Worm (Caenorhabditis elegans) whole organism, early embryonic: ENCODE measurements around the gene F15B9.6.

Experiments
- B0310.2 ChIP-seq: sonication (generic microtip); optimal IDR thresholded peaks from 2 replicates; lab custom pipeline; 2016; ENCODE audit warnings: mild to moderate bottlenecking, missing genetic modification characterization, missing compliant biosample characterization
- ama-1 ChIP-seq: fragments of 150-350 bp; optimal IDR thresholded peaks from 2 replicates; lab custom pipeline; 2014
- ceh-36 ChIP-seq: sonication (generic microtip); optimal IDR thresholded peaks from 2 replicates; lab custom pipeline; 2016; ENCODE audit warnings: missing genetic modification characterization, inconsistent platforms, missing compliant biosample characterization
- ets-7 ChIP-seq: sonication (generic microtip); optimal IDR thresholded peaks from 2 replicates; lab custom pipeline; 2016; ENCODE audit warnings: missing genotype, missing genetic modification characterization, missing compliant biosample characterization
- flt-1 ChIP-seq: fragments of 200-800 bp; sonication (Bioruptor generic); IDR thresholded peaks from 2 replicates; pipeline ENCODE4 v1.3.6; 2022; ENCODE audit warnings: missing genetic modification characterization, missing compliant biosample characterization
- hmbx-1 ChIP-seq: sonication (generic microtip); optimal IDR thresholded peaks from 2 replicates; lab custom pipeline; 2016; ENCODE audit warnings: mild to moderate bottlenecking, missing genetic modification characterization, missing compliant biosample characterization
- hmg-4 ChIP-seq: fragments of 200-800 bp; sonication (Bioruptor generic); optimal IDR thresholded peaks from 2 replicates; lab custom pipeline; 2018; ENCODE audit warnings: mild to moderate bottlenecking, missing genetic modification characterization, missing compliant biosample characterization
- hnd-1 ChIP-seq: sonication (generic microtip); optimal IDR thresholded peaks from 2 replicates; lab custom pipeline; 2016; ENCODE audit warnings: missing genetic modification characterization, missing compliant biosample characterization
- pes-1 ChIP-seq: fragments of 200-800 bp; sonication (Bioruptor generic); IDR thresholded peaks from 2 replicates; pipeline ENCODE4 v1.3.6; 2022; ENCODE audit warnings: missing genetic modification reagents, missing genetic modification characterization, missing compliant biosample characterization
- scrt-1 ChIP-seq: fragments of 200-800 bp; sonication (Bioruptor generic); IDR thresholded peaks from 2 replicates; pipeline ENCODE4 v1.3.6; 2022; ENCODE audit warnings: missing genetic modification characterization, missing compliant biosample characterization
- tbx-11 ChIP-seq: fragments of 200-800 bp; sonication (Bioruptor generic); IDR thresholded peaks from 2 replicates; pipeline ENCODE4 v1.3.6; 2022; ENCODE audit warnings: missing genetic modification characterization, missing compliant biosample characterization
- tra-4 ChIP-seq: sonication (generic microtip); optimal IDR thresholded peaks from 2 replicates; lab custom pipeline; 2017; ENCODE audit warnings: missing genetic modification characterization, missing compliant biosample characterization

- no peak for TF ChIP-seq ama-1 (lab: Kevin White, UChicago)
- TF ChIP-seq scrt-1: no peak
- no peak for TF ChIP-seq pes-1 (GFP tag; lab: Robert Waterston, UW)
- no peak for TF ChIP-seq flt-1 (GFP tag; lab: Robert Waterston, UW)
- no peak for TF ChIP-seq hmg-4 (GFP tag; lab: Kevin White, UChicago)
- TF ChIP-seq ets-7 (tag; lab: Kevin White, UChicago): no peak
- TF ChIP-seq tra-4: no peak
- TF ChIP-seq ceh-36 (tag; lab: Kevin White, UChicago): no peak
- no peak for TF ChIP-seq hnd-1 (tag; lab: Kevin White, UChicago)
- no peak for TF ChIP-seq B0310.2
- no peak for TF ChIP-seq hmbx-1 (tag; lab: Kevin White, UChicago)
- TF ChIP-seq tbx-11: no peak
Observed at ce11 chrV:12997422-12997821, 16.5 kb upstream of the F15B9.6 start, which contains the start of gene far-3.
